Worm (Caenorhabditis elegans): ENCODE data around the gene nrfl-1.

nrfl-1 gene

ce11 chrIV:9118792-9119191 is at the start of gene nrfl-1:
nrfl-1 (plus strand) TSS chrIV:9119092.
- TF ChIP-seq T23F11.4 (GFP tag; optimal IDR thresholded peaks at IDR 0.05) (no peak), C38D4.7 (GFP tag; optimal IDR thresholded peaks at IDR 0.05) (no peak), ceh-22 (tag; optimal IDR thresholded peaks at IDR 0.05) (no peak), K02D7.2 (tag; optimal IDR thresholded peaks at IDR 0.05) (no peak), pros-1 (tag; optimal IDR thresholded peaks at IDR 0.05) (no peak), sox-4 (tag; optimal IDR thresholded peaks at IDR 0.05) (no peak), ahr-1 (tag; optimal IDR thresholded peaks at IDR 0.05) (no peak), ttx-3 (tag; optimal IDR thresholded peaks at IDR 0.05) (no peak), ceh-6 (GFP tag; optimal IDR thresholded peaks at IDR 0.05) (no peak), tbx-2 (tag; optimal IDR thresholded peaks at IDR 0.05) (no peak), unc-3 (GFP tag; conservative IDR thresholded peaks at IDR 0.05) (no peak), unc-3 (tag; optimal IDR thresholded peaks at IDR 0.05) (no peak), unc-42 (tag; optimal IDR thresholded peaks at IDR 0.05) (no peak), ceh-31 (tag; optimal IDR thresholded peaks at IDR 0.05) (no peak), pha-4 (tag; optimal IDR thresholded peaks at IDR 0.05) (no peak), ref-2 (tag; optimal IDR thresholded peaks at IDR 0.05) (no peak), nfya-1 (tag; optimal IDR thresholded peaks at IDR 0.05) (no peak), unc-86 (tag; optimal IDR thresholded peaks at IDR 0.05) (no peak), ceh-48 (tag; optimal IDR thresholded peaks at IDR 0.05) (no peak)

- no peak for TF ChIP-seq ceh-45 (GFP tag; IDR thresholded peaks at IDR 0.05)
- no peak for TF ChIP-seq pqm-1 (tag; optimal IDR thresholded peaks at IDR 0.05)
- no peak for TF ChIP-seq mec-3 (tag; optimal IDR thresholded peaks at IDR 0.05; ENCODE audit: borderline replicate concordance)
- no peak for TF ChIP-seq madf-2 (tag; optimal IDR thresholded peaks at IDR 0.05)
- TF ChIP-seq tbx-2 (tag; optimal IDR thresholded peaks at IDR 0.05), result no peak
Measured at ce11 chrIV:9069703-9070102, 49.2 kb upstream of the nrfl-1 start, which contains the start of gene nhr-11. nhr-11 (plus strand) TSS chrIV:9070003.

DNA sequence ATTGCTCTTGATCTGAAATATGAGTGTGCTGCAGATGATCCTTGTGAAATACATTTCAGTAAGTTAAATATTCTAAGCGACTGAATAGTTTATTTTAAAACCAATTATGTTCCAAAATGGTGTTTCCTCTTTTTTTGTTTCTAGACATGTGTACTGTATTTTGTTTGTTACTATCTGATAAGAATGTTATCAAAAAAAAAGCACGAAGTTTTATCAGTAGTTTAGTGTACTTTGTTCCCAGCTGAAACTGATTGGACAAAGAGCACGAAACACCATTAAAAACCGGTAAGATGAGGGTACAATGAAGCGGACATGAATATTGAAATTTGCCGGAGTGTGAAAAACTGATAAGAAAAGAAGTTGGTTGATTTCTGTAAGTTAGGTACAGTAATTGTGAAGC is 48.7 kb upstream of the nrfl-1 start:
- TF ChIP-seq ceh-30 (tag; optimal IDR thresholded peaks at IDR 0.05) (no peak), elt-2 (tag; optimal IDR thresholded peaks at IDR 0.05) (peak; percentile 73)

DNA sequence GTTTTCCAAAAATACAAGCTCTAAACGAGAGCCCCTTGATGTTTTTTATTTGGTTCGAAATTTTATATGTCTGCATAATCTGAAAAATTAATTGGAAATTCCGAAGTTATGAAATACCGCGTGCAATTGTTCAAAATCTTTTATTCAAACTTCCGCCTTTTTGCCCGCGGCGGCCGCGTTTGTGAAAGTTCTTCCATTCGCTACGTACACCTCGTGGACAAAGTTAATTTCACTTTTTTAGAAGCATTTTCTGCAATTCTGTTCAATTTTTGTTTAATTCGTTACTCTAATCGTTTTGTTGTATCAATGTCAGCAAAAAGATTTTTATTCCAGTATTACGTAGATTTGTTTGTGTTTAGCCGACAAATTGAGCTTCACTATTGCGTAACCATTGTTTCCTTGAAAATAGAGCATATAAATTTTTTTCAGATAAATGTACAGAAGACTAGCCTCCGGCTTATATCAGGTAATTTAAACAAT is 44.6 kb upstream of the nrfl-1 start, which contains the start of gene mppb-1:
mppb-1 (plus strand) TSS at position 430 of the 480 bp plus-strand sequence.
- TF ChIP-seq tbx-7 (tag; optimal IDR thresholded peaks at IDR 0.05) (peak; percentile 86), rnt-1 (tag; optimal IDR thresholded peaks at IDR 0.05) (peak; percentile 85), fax-1 (tag; optimal IDR thresholded peaks at IDR 0.05) (peak; percentile 28), pqm-1 (tag; optimal IDR thresholded peaks at IDR 0.05) (peak; percentile 6), C08G9.2 (tag; optimal IDR thresholded peaks at IDR 0.05) (peak; percentile 94), zip-5 (tag; optimal IDR thresholded peaks at IDR 0.05) (peak; percentile 82), ceh-34 (tag; optimal IDR thresholded peaks at IDR 0.05) (peak; percentile 47), hlh-15 (tag; optimal IDR thresholded peaks at IDR 0.05) (peak; percentile 10), C38D4.7 (GFP tag; optimal IDR thresholded peaks at IDR 0.05) (no peak), npax-4 (tag; optimal IDR thresholded peaks at IDR 0.05) (no peak), pha-2 (tag; optimal IDR thresholded peaks at IDR 0.05) (no peak), ceh-2 (tag; optimal IDR thresholded peaks at IDR 0.05) (peak; percentile 84), ets-4 (tag; optimal IDR thresholded peaks at IDR 0.05) (peak; percentile 83), mec-3 (tag; optimal IDR thresholded peaks at IDR 0.05; ENCODE audit: borderline replicate concordance) (peak; percentile 55), F13H6.1 (tag; optimal IDR thresholded peaks at IDR 0.05) (peak; percentile 37), T23F11.4 (GFP tag; optimal IDR thresholded peaks at IDR 0.05) (no peak), ahr-1 (tag; optimal IDR thresholded peaks at IDR 0.05) (peak; percentile 41), ceh-31 (tag; optimal IDR thresholded peaks at IDR 0.05) (peak; percentile 95), tbx-2 (tag; optimal IDR thresholded peaks at IDR 0.05) (peak; percentile 90), lim-6 (tag; optimal IDR thresholded peaks at IDR 0.05) (peak; percentile 81), ceh-30 (tag; optimal IDR thresholded peaks at IDR 0.05) (no peak), fkh-6 (tag; optimal IDR thresholded peaks at IDR 0.05) (peak; percentile 45), lin-11 (tag; optimal IDR thresholded peaks at IDR 0.05) (no peak), unc-42 (tag; optimal IDR thresholded peaks at IDR 0.05) (peak; percentile 63), madf-2 (tag; optimal IDR thresholded peaks at IDR 0.05) (peak; percentile 19), unc-3 (GFP tag; conservative IDR thresholded peaks at IDR 0.05) (0 out of 2 replicates have a peak, but pooled peaks have one; percentile 8), unc-3 (tag; optimal IDR thresholded peaks at IDR 0.05) (no peak), syd-9 (tag; optimal IDR thresholded peaks at IDR 0.05) (no peak), ztf-16 (tag; optimal IDR thresholded peaks at IDR 0.05) (peak; percentile 21), ceh-18 (tag; optimal IDR thresholded peaks at IDR 0.05) (peak; percentile 31), ttx-3 (tag; optimal IDR thresholded peaks at IDR 0.05) (peak; percentile 23), dve-1 (tag; optimal IDR thresholded peaks at IDR 0.05) (no peak), pha-4 (tag; optimal IDR thresholded peaks at IDR 0.05) (no peak), nfya-1 (tag; optimal IDR thresholded peaks at IDR 0.05) (no peak), elt-2 (tag; optimal IDR thresholded peaks at IDR 0.05) (peak; percentile 49), ceh-14 (tag; optimal IDR thresholded peaks at IDR 0.05) (peak; percentile 39)
